Worm (Caenorhabditis elegans) whole organism, L4 larva: ENCODE data around the gene Y54F10AM.6.
"Not testable (repeated sequence)": the region's sequence is repeated elsewhere in the genome, so short reads cannot be mapped to it uniquely, and the experiment has no call there.

ENCODE experiments used
- R02D3.7 ChIP-seq: fragments of 150-350 bp; sonication (generic microtip); optimal IDR thresholded peaks from 3 replicates; lab custom pipeline; 2014; ENCODE audit warnings: missing biosample characterization, missing genetic modification characterization
- madf-5 ChIP-seq, 2 experiments: fragments of 200-800 bp; sonication (Bioruptor generic); IDR thresholded peaks; 2 replicates each; pipeline ENCODE4 v1.3.6; 2022; ENCODE audit warnings: missing compliant biosample characterization in 2 of 2, missing genetic modification characterization in 2 of 2
- nhr-41 ChIP-seq: fragments of 200-800 bp; sonication (Bioruptor generic); IDR thresholded peaks from 2 replicates; pipeline ENCODE4 v1.3.6; 2022; ENCODE audit warnings: missing genetic modification reagents, missing genetic modification characterization, missing compliant biosample characterization

DNA sequence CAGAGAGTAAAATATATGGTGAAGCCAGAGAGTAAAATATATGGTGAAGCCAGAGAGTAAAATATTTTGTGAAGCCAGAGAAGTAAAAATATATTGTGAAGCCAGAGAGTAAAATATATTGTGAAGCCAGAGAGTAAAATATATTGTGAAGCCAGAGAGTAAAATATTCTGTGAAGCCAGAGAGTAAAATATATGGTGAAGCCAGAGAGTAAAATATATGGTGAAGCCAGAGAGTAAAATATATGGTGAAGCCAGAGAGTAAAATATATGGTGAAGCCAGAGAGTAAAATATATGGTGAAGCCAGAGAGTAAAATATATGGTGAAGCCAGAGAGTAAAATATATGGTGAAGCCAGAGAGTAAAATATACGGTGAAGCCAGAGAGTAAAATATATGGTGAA is 8.5 kb upstream of the Y54F10AM.6 start:
- not testable (repeated sequence) for TF ChIP-seq madf-5 (GFP tag; IDR thresholded peaks at IDR 0.05; lab: Robert Waterston, UW); R02D3.7 (tag; lab: Kevin White, UChicago); nhr-41 (GFP tag; lab: Robert Waterston, UW)
